Fruit fly (Drosophila melanogaster): ENCODE measurements around the gene CG33710.

Gene CG33710

DNA sequence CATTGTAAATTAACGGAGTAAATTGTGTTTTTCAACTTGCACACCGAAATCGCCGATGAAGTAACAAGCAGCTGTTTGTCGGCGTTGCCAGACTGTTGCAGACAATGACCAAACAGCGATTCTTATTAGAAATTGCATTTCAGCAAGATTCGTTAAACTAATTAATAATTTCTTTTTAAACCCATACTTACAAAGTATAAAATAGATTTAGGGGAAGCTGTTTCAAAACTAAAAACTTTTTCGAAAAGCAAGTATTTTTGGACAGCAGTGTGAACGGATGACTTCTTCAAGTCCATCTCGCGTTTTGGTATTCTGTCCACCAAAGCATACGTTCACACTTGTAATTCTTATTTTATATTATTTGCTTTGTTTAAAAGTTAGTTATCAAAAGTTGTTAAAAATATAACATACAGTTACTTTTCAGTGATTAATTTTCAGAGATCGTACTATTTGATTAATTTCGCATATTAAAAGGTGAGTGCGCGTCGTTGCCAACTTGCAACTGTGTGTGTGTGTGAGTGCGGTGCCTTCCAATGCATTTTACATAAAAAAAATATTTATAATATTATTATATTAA is 24.1 kb downstream of the CG33710 start, which contains the start of the genes CG8004 and RhoGDI (continued):
- TF ChIP-seq br (optimal IDR thresholded peaks at IDR 0.05) (no peak), ranshi (GFP tag; IDR thresholded peaks at IDR 0.05) (peak; percentile 59), CG11085 (GFP tag; IDR thresholded peaks at IDR 0.05) (no peak), ind (GFP tag; optimal IDR thresholded peaks at IDR 0.05) (peak; percentile 69), corto (GFP tag; optimal IDR thresholded peaks at IDR 0.05) (no peak), CG34224 (GFP tag; IDR thresholded peaks at IDR 0.05; ENCODE audit: partially characterized antibody) (no peak), dpn (GFP tag; optimal IDR thresholded peaks at IDR 0.05) (peak; percentile 67 to 77), esg (GFP tag; conservative IDR thresholded peaks at IDR 0.05) (peak; percentile 51), zen2 (GFP tag; IDR thresholded peaks at IDR 0.05; ENCODE audit: partially characterized antibody) (no peak), CG34376 (GFP tag; optimal IDR thresholded peaks at IDR 0.05) (peak; percentile 12), Dip2 (GFP tag; IDR thresholded peaks at IDR 0.05) (no peak), CG13624 (GFP tag; optimal IDR thresholded peaks at IDR 0.05) (peak; percentile 71), lab (GFP tag; optimal IDR thresholded peaks at IDR 0.05) (peak; percentile 79), CG8281 (tag; optimal IDR thresholded peaks at IDR 0.05) (no peak), Dip3 (GFP tag; optimal IDR thresholded peaks at IDR 0.05) (peak; percentile 67), klu (GFP tag; IDR thresholded peaks at IDR 0.05) (no peak), aop (GFP tag; IDR thresholded peaks at IDR 0.05) (no peak), fu2 (GFP tag; optimal IDR thresholded peaks at IDR 0.05) (peak; percentile 47), nom (GFP tag; optimal IDR thresholded peaks at IDR 0.05) (peak; percentile 5), odd (GFP tag; optimal IDR thresholded peaks at IDR 0.05) (no peak), CG11723 (GFP tag; optimal IDR thresholded peaks at IDR 0.05) (no peak), CG18599 (GFP tag; optimal IDR thresholded peaks at IDR 0.05) (peak; percentile 29), CG15269 (tag; optimal IDR thresholded peaks at IDR 0.05) (peak; percentile 60), CG7928 (GFP tag; optimal IDR thresholded peaks at IDR 0.05) (no peak), Nf-YA (GFP tag; IDR thresholded peaks at IDR 0.05) (no peak), CG9727 (GFP tag; optimal IDR thresholded peaks at IDR 0.05) (peak; percentile 55), NC2β (GFP tag; optimal IDR thresholded peaks at IDR 0.05) (peak; percentile 67), CG11696 (GFP tag; IDR thresholded peaks at IDR 0.05) (no peak), CG31441 (GFP tag; IDR thresholded peaks at IDR 0.05) (peak; percentile 62), CG8089 (GFP tag; optimal IDR thresholded peaks at IDR 0.05) (peak; percentile 27), Dbx (GFP tag; IDR thresholded peaks at IDR 0.05) (peak; percentile 51; the same call in 2 of the 3 replicates), CG2678 (tag; optimal IDR thresholded peaks at IDR 0.05) (peak; percentile 64), PHDP (tag; optimal IDR thresholded peaks at IDR 0.05) (peak; percentile 66), usp (GFP tag; optimal IDR thresholded peaks at IDR 0.05) (no peak), YL-1 (GFP tag; optimal IDR thresholded peaks at IDR 0.05) (peak; percentile 65), Dp (GFP tag; optimal IDR thresholded peaks at IDR 0.05) (peak; percentile 27), repo (GFP tag; optimal IDR thresholded peaks at IDR 0.05) (peak; percentile 28), Fer2 (tag; optimal IDR thresholded peaks at IDR 0.05) (peak; percentile 45), bigmax (GFP tag; optimal IDR thresholded peaks at IDR 0.05) (no peak), tll (GFP tag; optimal IDR thresholded peaks at IDR 0.05) (peak in 1 of 2 experiments; percentile 60), sens (GFP tag) (peak; percentile 95), stc (GFP tag; IDR thresholded peaks at IDR 0.05) (0 out of 2 replicates have a peak, but pooled peaks have one; percentile 19), CG11093 (GFP tag; IDR thresholded peaks at IDR 0.05) (0 out of 3 replicates have a peak, but pooled peaks have one; percentile 47), ato (GFP tag; IDR thresholded peaks at IDR 0.05; ENCODE audit: partially characterized antibody) (no peak), CG11247 (GFP tag; IDR thresholded peaks at IDR 0.05) (peak; percentile 38; the same call in 1 of the 2 replicates), trem (tag; optimal IDR thresholded peaks at IDR 0.05) (peak; percentile 90), CG3838 (GFP tag; optimal IDR thresholded peaks at IDR 0.05) (no peak), MTF-1 (GFP tag; optimal IDR thresholded peaks at IDR 0.05; ENCODE audit: borderline replicate concordance) (no peak), chif (GFP tag; optimal IDR thresholded peaks at IDR 0.05) (peak; percentile 12 to 64), CG15514 (GFP tag; optimal IDR thresholded peaks at IDR 0.05) (peak; percentile 83)

All from whole organism, embryonic.